Worm (Caenorhabditis elegans): Measurements from ENCODE around the gene cal-5.

cal-5 gene

DNA sequence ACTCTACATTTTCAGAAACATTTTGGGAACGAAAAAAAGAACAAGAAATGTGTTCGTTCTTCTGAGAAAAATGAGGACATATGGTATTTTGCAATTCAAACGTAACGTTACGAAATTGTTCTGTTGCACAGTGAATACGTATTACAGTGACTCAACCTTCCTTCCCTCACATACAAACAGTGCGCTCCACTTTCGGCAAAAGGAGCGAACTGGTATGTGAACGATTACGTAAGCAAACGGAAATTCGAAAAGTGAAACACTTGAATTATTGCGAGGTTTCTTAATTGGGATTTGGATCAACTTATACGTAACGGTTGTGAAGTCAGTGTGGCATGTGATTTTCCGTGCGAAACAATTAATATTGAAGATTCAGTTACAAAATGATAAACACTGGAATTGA lies 43.0 kb upstream of the cal-5 start:
- TF ChIP-seq jun-1 (tag; optimal IDR thresholded peaks at IDR 0.05): no peak
- peak; percentile 38 for TF ChIP-seq ama-1 (optimal IDR thresholded peaks at IDR 0.05)
- TF ChIP-seq nhr-28 (tag; optimal IDR thresholded peaks at IDR 0.05): no peak

DNA sequence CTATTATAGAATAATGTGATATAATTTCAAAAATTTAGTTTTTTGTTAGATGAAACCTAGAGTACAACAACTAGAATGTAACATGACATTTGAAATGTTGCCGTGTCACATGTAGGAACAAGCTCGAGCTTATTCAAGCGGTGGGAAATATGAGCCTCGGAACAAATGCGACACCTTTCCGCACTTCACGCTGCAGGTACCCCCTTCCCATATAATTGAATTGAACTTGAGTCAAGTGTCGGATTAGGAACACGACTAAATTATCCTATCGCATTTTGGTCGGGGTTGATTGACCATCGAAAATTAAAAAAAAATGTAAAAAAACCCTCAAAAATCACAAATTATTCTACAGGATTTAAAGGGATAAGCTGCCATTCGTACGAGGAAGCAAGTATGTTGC lies 42.4 kb upstream of the cal-5 start:
- TF ChIP-seq ztf-4 (tag; optimal IDR thresholded peaks at IDR 0.05) (no peak), lsy-12 (tag; optimal IDR thresholded peaks at IDR 0.05) (no peak), fkh-2 (tag; optimal IDR thresholded peaks at IDR 0.05) (no peak), nfya-1 (tag; optimal IDR thresholded peaks at IDR 0.05; ENCODE audit: insufficient read depth) (no peak), nhr-28 (tag; optimal IDR thresholded peaks at IDR 0.05) (no peak), nhr-67 (tag; optimal IDR thresholded peaks at IDR 0.05) (no peak), zag-1 (tag; optimal IDR thresholded peaks at IDR 0.05) (no peak), nhr-12 (tag; optimal IDR thresholded peaks at IDR 0.05) (no peak), egl-5 (tag; optimal IDR thresholded peaks at IDR 0.05) (no peak)

ce11 chrX:5119686-5120085 lies 41.9 kb upstream of the cal-5 start:
- TF ChIP-seq hmg-11 (tag; optimal IDR thresholded peaks at IDR 0.05): no peak
- no peak for TF ChIP-seq aly-2 (tag; optimal IDR thresholded peaks at IDR 0.05)
- TF ChIP-seq ztf-4 (tag; optimal IDR thresholded peaks at IDR 0.05): no peak
- no peak for TF ChIP-seq nhr-11 (tag; optimal IDR thresholded peaks at IDR 0.05)
- TF ChIP-seq nhr-76 (tag; optimal IDR thresholded peaks at IDR 0.05): no peak
- TF ChIP-seq elt-3 (tag; optimal IDR thresholded peaks at IDR 0.05): no peak
- TF ChIP-seq tbx-2 (tag; optimal IDR thresholded peaks at IDR 0.05): no peak
- no peak for TF ChIP-seq ceh-9 (tag; optimal IDR thresholded peaks at IDR 0.05)
- TF ChIP-seq zag-1 (tag; optimal IDR thresholded peaks at IDR 0.05): no peak
- no peak for TF ChIP-seq ceh-28 (tag; optimal IDR thresholded peaks at IDR 0.05)
- TF ChIP-seq fos-1 (tag; optimal IDR thresholded peaks at IDR 0.05): no peak
- no peak for TF ChIP-seq sea-2 (GFP tag; optimal IDR thresholded peaks at IDR 0.05)
- no peak for TF ChIP-seq ztf-11 (tag; optimal IDR thresholded peaks at IDR 0.05)
- TF ChIP-seq lin-15B (tag; optimal IDR thresholded peaks at IDR 0.05): no peak
- TF ChIP-seq mml-1 (tag; optimal IDR thresholded peaks at IDR 0.05): no peak

- TF ChIP-seq pha-4 (tag; optimal IDR thresholded peaks at IDR 0.05): peak; percentile 33
- peak; percentile 80 for TF ChIP-seq nhr-43 (tag; optimal IDR thresholded peaks at IDR 0.05; ENCODE audit: poor library complexity, severe bottlenecking)
- peak; percentile 86 for TF ChIP-seq nhr-25 (tag; optimal IDR thresholded peaks at IDR 0.05)
- no peak for TF ChIP-seq ceh-82 (tag; optimal IDR thresholded peaks at IDR 0.05)
- TF ChIP-seq lsy-12 (tag; optimal IDR thresholded peaks at IDR 0.05): peak; percentile 39
- TF ChIP-seq ztf-4 (tag; optimal IDR thresholded peaks at IDR 0.05): no peak
- TF ChIP-seq mml-1 (tag; optimal IDR thresholded peaks at IDR 0.05): no peak
- TF ChIP-seq ceh-9 (tag; optimal IDR thresholded peaks at IDR 0.05): no peak
- TF ChIP-seq ceh-28 (tag; optimal IDR thresholded peaks at IDR 0.05): no peak
- no peak for TF ChIP-seq R02D3.7 (tag; optimal IDR thresholded peaks at IDR 0.05)
- no peak for TF ChIP-seq snpc-4 (tag; optimal IDR thresholded peaks at IDR 0.05)
- no peak for TF ChIP-seq tbx-2 (tag; optimal IDR thresholded peaks at IDR 0.05)
- TF ChIP-seq lin-39 (tag; optimal IDR thresholded peaks at IDR 0.05): peak; percentile 28
- TF ChIP-seq nfya-1 (tag; optimal IDR thresholded peaks at IDR 0.05; ENCODE audit: insufficient read depth): peak; percentile 51
- TF ChIP-seq nhr-28 (tag; optimal IDR thresholded peaks at IDR 0.05): no peak
- no peak for TF ChIP-seq sea-2 (GFP tag; optimal IDR thresholded peaks at IDR 0.05)
- TF ChIP-seq ZK546.5 (tag; optimal IDR thresholded peaks at IDR 0.05): no peak
- TF ChIP-seq unc-62 (GFP tag; optimal IDR thresholded peaks at IDR 0.05): peak; percentile 50
- TF ChIP-seq unc-39 (tag; optimal IDR thresholded peaks at IDR 0.05): no peak
- no peak for TF ChIP-seq ceh-16 (tag; optimal IDR thresholded peaks at IDR 0.05)
- TF ChIP-seq nhr-77 (tag; optimal IDR thresholded peaks at IDR 0.05): no peak
- TF ChIP-seq fkh-10 (GFP tag; optimal IDR thresholded peaks at IDR 0.05): no peak
- no peak for TF ChIP-seq aly-2 (tag; optimal IDR thresholded peaks at IDR 0.05)
- TF ChIP-seq ama-1 (optimal IDR thresholded peaks at IDR 0.05): peak; percentile 56
- TF ChIP-seq eor-1 (tag; optimal IDR thresholded peaks at IDR 0.05): no peak
- peak; percentile 26 for TF ChIP-seq mdl-1 (tag; optimal IDR thresholded peaks at IDR 0.05)
- peak; percentile 28 for TF ChIP-seq elt-2 (tag; optimal IDR thresholded peaks at IDR 0.05)
- TF ChIP-seq skn-1 (tag; optimal IDR thresholded peaks at IDR 0.05): no peak
- TF ChIP-seq daf-12 (tag; optimal IDR thresholded peaks at IDR 0.05): no peak
- no peak for TF ChIP-seq fos-1 (tag; optimal IDR thresholded peaks at IDR 0.05)
- TF ChIP-seq elt-3 (tag; optimal IDR thresholded peaks at IDR 0.05): no peak
- no peak for TF ChIP-seq nhr-11 (tag; optimal IDR thresholded peaks at IDR 0.05)
- TF ChIP-seq jun-1 (tag; optimal IDR thresholded peaks at IDR 0.05): peak; percentile 44
- TF ChIP-seq zag-1 (tag; optimal IDR thresholded peaks at IDR 0.05): no peak
- TF ChIP-seq hmg-11 (tag; optimal IDR thresholded peaks at IDR 0.05): no peak
- no peak for TF ChIP-seq pqm-1 (tag; optimal IDR thresholded peaks at IDR 0.05)
- TF ChIP-seq ztf-11 (tag; optimal IDR thresholded peaks at IDR 0.05): no peak
- no peak for TF ChIP-seq nhr-237 (tag; optimal IDR thresholded peaks at IDR 0.05)
- TF ChIP-seq nhr-67 (tag; optimal IDR thresholded peaks at IDR 0.05): no peak
- TF ChIP-seq lin-15B (tag; optimal IDR thresholded peaks at IDR 0.05): no peak
- TF ChIP-seq nhr-23 (tag; optimal IDR thresholded peaks at IDR 0.05): peak; percentile 77
- no peak for TF ChIP-seq elt-1 (tag; optimal IDR thresholded peaks at IDR 0.05)
- TF ChIP-seq fkh-2 (tag; optimal IDR thresholded peaks at IDR 0.05): no peak
- no peak for TF ChIP-seq egl-5 (tag; optimal IDR thresholded peaks at IDR 0.05)
Observed at ce11 chrX:5119246-5119645, 41.5 kb upstream of the cal-5 start.

Measured in whole organism, L3 larva.